Worm (Caenorhabditis elegans): ENCODE results near the gene ZC196.2.

- no peak for TF ChIP-seq cog-1 (tag; optimal IDR thresholded peaks at IDR 0.05)
- TF ChIP-seq flt-1 (GFP tag; IDR thresholded peaks at IDR 0.05): no peak
- TF ChIP-seq ref-1 (GFP tag; conservative IDR thresholded peaks at IDR 0.05): no peak
- no peak for TF ChIP-seq klf-2 (GFP tag; conservative IDR thresholded peaks at IDR 0.05)
- TF ChIP-seq T22C8.4 (GFP tag; IDR thresholded peaks at IDR 0.05): no peak
- no peak for TF ChIP-seq ztf-23 (GFP tag; IDR thresholded peaks at IDR 0.05)
Observed at ce11 chrV:8769154-8769553, 29.9 kb downstream of the ZC196.2 start.
